Fruit fly (Drosophila melanogaster) whole organism, embryonic: ENCODE results near the gene nAChRalpha5.

ENCODE experiments used
- Ada2b ChIP-seq: fragments of 200-800 bp; sonication (Bioruptor generic); IDR thresholded peaks from 2 replicates; pipeline ENCODE4 v1.3.6; 2022; ENCODE audit warnings: missing biosample characterization, missing genetic modification characterization
- C15 ChIP-seq: fragments of 200-800 bp; sonication (Bioruptor generic); IDR thresholded peaks from 3 replicates; pipeline ENCODE4 v1.3.6; 2022; ENCODE audit warnings: missing biosample characterization, missing genetic modification characterization
- CG10209 ChIP-seq: fragments of 200-800 bp; sonication (Bioruptor generic); optimal IDR thresholded peaks from 3 replicates; lab custom pipeline; 2017; ENCODE audit warnings: missing biosample characterization, mild to moderate bottlenecking, missing genetic modification characterization, missing genetic modification reagents
- CG10321 ChIP-seq: fragments of 200-800 bp; sonication (Bioruptor generic); IDR thresholded peaks from 2 replicates; pipeline ENCODE4 v1.3.6; 2022; ENCODE audit warnings: missing biosample characterization, missing genetic modification characterization
- CG11247 ChIP-seq: fragments of 200-800 bp; sonication (Bioruptor generic); IDR thresholded peaks from 2 replicates; pipeline ENCODE4 v1.3.6; 2022; ENCODE audit warnings: missing biosample characterization, missing genetic modification characterization
- CG11695 ChIP-seq: fragments of 200-800 bp; sonication (Bioruptor generic); IDR thresholded peaks from 3 replicates; pipeline ENCODE4 v1.3.6; 2022; ENCODE audit warnings: missing biosample characterization, missing genetic modification characterization
- CG14441 ChIP-seq: fragments of 200-800 bp; sonication (Bioruptor generic); IDR thresholded peaks from 2 replicates; pipeline ENCODE4 v1.3.6; 2022; ENCODE audit warnings: missing biosample characterization, missing genetic modification characterization
- CG1529 ChIP-seq: fragments of 200-800 bp; sonication (Bioruptor generic); optimal IDR thresholded peaks from 3 replicates; lab custom pipeline; 2018; ENCODE audit warnings: missing biosample characterization, missing genetic modification characterization
- CG18011 ChIP-seq: fragments of 200-800 bp; sonication (Bioruptor generic); optimal IDR thresholded peaks from 2 replicates; lab custom pipeline; 2017; ENCODE audit warnings: missing biosample characterization, missing genetic modification characterization, mild to moderate bottlenecking, moderate library complexity, missing genotype
- CG18476 ChIP-seq: fragments of 200-800 bp; sonication (Bioruptor generic); optimal IDR thresholded peaks from 2 replicates; lab custom pipeline; 2016; ENCODE audit warnings: missing biosample characterization, mild to moderate bottlenecking, missing genetic modification characterization
- CG2120 ChIP-seq: fragments of 200-800 bp; sonication (Bioruptor generic); optimal IDR thresholded peaks from 3 replicates; lab custom pipeline; 2016; ENCODE audit warnings: missing biosample characterization, missing genetic modification characterization
- CG2712 ChIP-seq: fragments of 200-800 bp; optimal IDR thresholded peaks from 3 replicates; lab custom pipeline; 2019; ENCODE audit warnings: missing biosample characterization, mild to moderate bottlenecking, missing genetic modification characterization, moderate library complexity
- CG31388 ChIP-seq: fragments of 200-800 bp; sonication (Bioruptor generic); optimal IDR thresholded peaks from 2 replicates; lab custom pipeline; 2016; ENCODE audit warnings: missing biosample characterization, missing genetic modification characterization
- CG33213 ChIP-seq: fragments of 200-800 bp; sonication (Bioruptor generic); optimal IDR thresholded peaks from 3 replicates; lab custom pipeline; 2016; ENCODE audit warnings: missing biosample characterization, missing genetic modification characterization
- CG6272 ChIP-seq: fragments of 200-800 bp; sonication (Bioruptor generic); IDR thresholded peaks from 2 replicates; pipeline ENCODE4 v1.3.6; 2022; ENCODE audit warnings: missing biosample characterization, missing genetic modification characterization
- CG6813 ChIP-seq: fragments of 200-800 bp; sonication (Bioruptor generic); optimal IDR thresholded peaks from 2 replicates; lab custom pipeline; 2017; ENCODE audit warnings: missing biosample characterization, missing genetic modification characterization, mild to moderate bottlenecking, moderate library complexity, missing genetic modification reagents
- CG7372 ChIP-seq: fragments of 200-800 bp; sonication (Bioruptor generic); IDR thresholded peaks from 2 replicates; pipeline ENCODE4 v1.3.6; 2022; ENCODE audit warnings: missing biosample characterization, missing genetic modification characterization
- CG8478 ChIP-seq: fragments of >200 bp; optimal IDR thresholded peaks from 2 replicates; lab custom pipeline; 2018
- CrebB ChIP-seq: fragments of 200-800 bp; sonication (Bioruptor generic); optimal IDR thresholded peaks from 3 replicates; lab custom pipeline; 2018; ENCODE audit warnings: missing biosample characterization, mild to moderate bottlenecking, missing genetic modification characterization
- Doc3 ChIP-seq: fragments of 200-800 bp; sonication (Bioruptor generic); IDR thresholded peaks from 3 replicates; pipeline ENCODE4 v1.3.6; 2022; ENCODE audit warnings: missing biosample characterization, missing genetic modification characterization; ENCODE audit not compliant: partially characterized antibody
- Fer1 ChIP-seq: fragments of 200-800 bp; sonication (Bioruptor generic); optimal IDR thresholded peaks from 2 replicates; lab custom pipeline; 2017; ENCODE audit warnings: missing biosample characterization, mild to moderate bottlenecking, missing genetic modification characterization
- HLH3B ChIP-seq: fragments of 200-800 bp; sonication (Bioruptor generic); IDR thresholded peaks from 2 replicates; pipeline ENCODE4 v1.3.6; 2022; ENCODE audit warnings: missing biosample characterization, missing genetic modification characterization
- HmgZ ChIP-seq: fragments of 200-800 bp; sonication (Bioruptor generic); optimal IDR thresholded peaks from 2 replicates; lab custom pipeline; 2018; ENCODE audit warnings: missing biosample characterization, mild to moderate bottlenecking, missing genetic modification characterization
- Hmr ChIP-seq: fragments of 200-800 bp; sonication (Bioruptor generic); optimal IDR thresholded peaks from 3 replicates; lab custom pipeline; 2017; ENCODE audit warnings: mild to moderate bottlenecking, missing biosample characterization, missing genetic modification reagents, missing genetic modification characterization
- MESR4 ChIP-seq: fragments of 200-800 bp; sonication (Bioruptor generic); optimal IDR thresholded peaks from 2 replicates; lab custom pipeline; 2018; ENCODE audit warnings: missing biosample characterization, mild to moderate bottlenecking, missing genetic modification characterization, moderate library complexity
- Nf-YB ChIP-seq: fragments of 200-800 bp; sonication (Bioruptor generic); optimal IDR thresholded peaks from 3 replicates; lab custom pipeline; 2019; ENCODE audit warnings: missing biosample characterization, mild to moderate bottlenecking, missing genetic modification characterization, moderate library complexity
- Sry-δ ChIP-seq: fragments of 200-800 bp; sonication (Bioruptor generic); optimal IDR thresholded peaks from 2 replicates; lab custom pipeline; 2016; ENCODE audit warnings: missing biosample characterization, missing genetic modification characterization
- Stat92E ChIP-seq, 3 experiments: fragments of >200 bp in 2 of 3; fragments of 200-800 bp in 1 of 3; sonication (Bioruptor generic) in 1 of 3; optimal IDR thresholded peaks; 2 replicates each; lab custom pipeline; 2017 to 2019; ENCODE audit warnings: missing biosample characterization in 3 of 3, missing genetic modification characterization in 3 of 3, mild to moderate bottlenecking in 1 of 3, moderate library complexity in 1 of 3
- YL-1 ChIP-seq: fragments of 200-800 bp; sonication (Bioruptor generic); optimal IDR thresholded peaks from 3 replicates; lab custom pipeline; 2017; ENCODE audit warnings: missing biosample characterization, mild to moderate bottlenecking, missing genetic modification characterization
- ato ChIP-seq: fragments of 200-800 bp; sonication (Bioruptor generic); IDR thresholded peaks from 2 replicates; pipeline ENCODE4 v1.3.6; 2022; ENCODE audit warnings: missing biosample characterization, missing genetic modification characterization; ENCODE audit not compliant: partially characterized antibody
- bowl ChIP-seq: fragments of 200-800 bp; sonication (Bioruptor generic); IDR thresholded peaks from 2 replicates; pipeline ENCODE4 v1.3.6; 2022; ENCODE audit warnings: missing biosample characterization, missing genetic modification characterization
- bsh ChIP-seq, 2 experiments: fragments of 200-800 bp; sonication (Bioruptor generic); optimal IDR thresholded peaks; 2 replicates each; lab custom pipeline; 2017 to 2018; ENCODE audit warnings: mild to moderate bottlenecking in 2 of 2, missing biosample characterization in 2 of 2, missing genetic modification characterization in 2 of 2, moderate library complexity in 1 of 2
- btn ChIP-seq: fragments of 200-800 bp; sonication (Bioruptor generic); optimal IDR thresholded peaks from 2 replicates; lab custom pipeline; 2016; ENCODE audit warnings: missing biosample characterization, missing genetic modification characterization
- chif ChIP-seq, 2 experiments: fragments of 200-800 bp; sonication (Bioruptor generic); optimal IDR thresholded peaks; 3 replicates each; lab custom pipeline; 2016; ENCODE audit warnings: missing biosample characterization in 2 of 2, missing genetic modification characterization in 2 of 2
- crp ChIP-seq, 2 experiments: fragments of 200-800 bp; sonication (Bioruptor generic); optimal IDR thresholded peaks; 2 replicates in 1 of 2; 3 replicates in 1 of 2; lab custom pipeline; 2017; ENCODE audit warnings: missing biosample characterization in 2 of 2, missing genetic modification characterization in 2 of 2, mild to moderate bottlenecking in 1 of 2, moderate library complexity in 1 of 2
- fd96Cb ChIP-seq: fragments of 200-800 bp; sonication (Bioruptor generic); optimal IDR thresholded peaks from 2 replicates; lab custom pipeline; 2018; ENCODE audit warnings: missing biosample characterization, mild to moderate bottlenecking, missing genetic modification characterization, moderate library complexity
- gcm ChIP-seq: fragments of 200-800 bp; sonication (Bioruptor generic); optimal IDR thresholded peaks from 2 replicates; lab custom pipeline; 2019; ENCODE audit warnings: missing biosample characterization, mild to moderate bottlenecking, missing genetic modification characterization, moderate library complexity
- h ChIP-seq: fragments of >200 bp; optimal IDR thresholded peaks from 2 replicates; lab custom pipeline; 2017
- jumu ChIP-seq: fragments of 200-800 bp; sonication (Bioruptor generic); optimal IDR thresholded peaks from 3 replicates; lab custom pipeline; 2016; ENCODE audit warnings: missing biosample characterization, missing genetic modification characterization
- klu ChIP-seq: fragments of 200-800 bp; sonication (Bioruptor generic); IDR thresholded peaks from 2 replicates; pipeline ENCODE4 v1.3.6; 2022; ENCODE audit warnings: missing biosample characterization, missing genetic modification characterization
- lbe ChIP-seq: fragments of 200-800 bp; sonication (Bioruptor generic); optimal IDR thresholded peaks from 2 replicates; lab custom pipeline; 2016; ENCODE audit warnings: missing biosample characterization, mild to moderate bottlenecking, missing genetic modification characterization
- mld ChIP-seq: fragments of 200-800 bp; sonication (Bioruptor generic); IDR thresholded peaks from 3 replicates; pipeline ENCODE4 v1.3.6; 2022; ENCODE audit warnings: missing biosample characterization, missing genetic modification characterization; ENCODE audit not compliant: partially characterized antibody
- nerfin-1 ChIP-seq: fragments of 200-800 bp; sonication (Bioruptor generic); optimal IDR thresholded peaks from 3 replicates; lab custom pipeline; 2019; ENCODE audit warnings: missing biosample characterization, mild to moderate bottlenecking, missing genetic modification characterization, moderate library complexity
- pfk ChIP-seq: fragments of 200-800 bp; sonication (Bioruptor generic); optimal IDR thresholded peaks from 2 replicates; lab custom pipeline; 2018; ENCODE audit warnings: missing biosample characterization, mild to moderate bottlenecking, missing genetic modification characterization, moderate library complexity
- sens-2 ChIP-seq: fragments of 200-800 bp; sonication (Bioruptor generic); IDR thresholded peaks from 2 replicates; pipeline ENCODE4 v1.3.6; 2022; ENCODE audit warnings: missing biosample characterization, missing genetic modification characterization
- slp2 ChIP-seq: fragments of 200-800 bp; sonication (Bioruptor generic); optimal IDR thresholded peaks from 2 replicates; lab custom pipeline; 2016; ENCODE audit warnings: missing biosample characterization, missing genetic modification characterization
- sob ChIP-seq: fragments of 200-800 bp; sonication (Bioruptor generic); IDR thresholded peaks from 2 replicates; pipeline ENCODE4 v1.3.6; 2022; ENCODE audit warnings: missing biosample characterization, missing genetic modification characterization
- tin ChIP-seq: fragments of 200-800 bp; sonication (Bioruptor generic); optimal IDR thresholded peaks from 3 replicates; lab custom pipeline; 2016; ENCODE audit warnings: missing biosample characterization, missing genetic modification characterization
- zen2 ChIP-seq: fragments of 200-800 bp; sonication (Bioruptor generic); IDR thresholded peaks from 3 replicates; pipeline ENCODE4 v1.3.6; 2022; ENCODE audit warnings: missing biosample characterization, missing genetic modification characterization; ENCODE audit not compliant: partially characterized antibody

Gene nAChRalpha5

DNA sequence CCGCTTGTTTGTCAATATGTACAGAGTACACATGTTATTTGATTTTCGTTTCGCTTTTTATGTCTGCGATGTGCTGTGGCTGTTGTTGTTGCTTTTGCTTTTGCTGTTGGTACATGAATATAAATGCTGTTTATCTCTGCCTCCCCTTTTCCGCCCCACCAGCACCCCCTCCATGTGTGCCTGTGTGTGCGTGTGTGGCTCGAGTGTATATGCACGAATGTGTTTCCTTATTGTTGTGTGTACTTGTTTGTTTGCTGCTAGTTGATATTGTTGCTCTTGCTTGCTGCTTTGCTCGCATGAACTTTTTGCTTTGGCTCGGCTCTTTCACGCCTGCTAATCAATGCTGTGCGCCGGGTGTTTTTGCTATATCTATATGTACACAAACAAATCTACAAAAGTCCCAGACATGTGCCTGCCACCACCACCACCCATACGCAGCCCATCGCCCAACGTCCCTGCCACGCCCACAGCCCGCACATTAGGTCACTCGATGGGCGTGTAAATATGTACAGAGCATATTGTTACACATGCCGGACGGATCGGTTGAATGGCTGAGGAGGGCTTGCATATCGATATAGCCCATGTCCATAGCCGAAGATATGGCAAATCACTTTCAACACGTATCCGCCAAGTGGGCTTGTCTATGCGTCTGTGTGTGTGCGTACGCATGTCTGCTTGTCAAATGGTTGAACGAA, 15.8 kb upstream of the nAChRalpha5 start (continued):
- peak; percentile 91 for TF ChIP-seq Nf-YB (GFP tag; lab: Kevin White, UChicago)
- peak; percentile 100 for TF ChIP-seq Hmr
- peak; percentile 100 for TF ChIP-seq HmgZ (tag; lab: Kevin White, UChicago)
- TF ChIP-seq CG10321 (GFP tag; lab: Robert Waterston, UW), result peak; percentile 89
- peak; percentile 95 for TF ChIP-seq CG2120 (GFP tag; lab: Kevin White, UChicago)
- peak; percentile 99 to 100 for TF ChIP-seq chif (GFP tag; optimal IDR thresholded peaks at IDR 0.05; lab: Kevin White, UChicago)
- peak; percentile 98 for TF ChIP-seq sens-2 (GFP tag; lab: Robert Waterston, UW)
- TF ChIP-seq btn, result peak; percentile 99
- TF ChIP-seq sob, result peak; percentile 99
- peak; percentile 91 for TF ChIP-seq CG18011 (GFP tag; lab: Kevin White, UChicago)
- TF ChIP-seq CG7372 (GFP tag; lab: Robert Waterston, UW), result peak; percentile 96
- peak; percentile 93 for TF ChIP-seq klu (GFP tag; lab: Robert Waterston, UW)
- TF ChIP-seq slp2, result peak; percentile 99
- peak; percentile 99 for TF ChIP-seq jumu
- no peak for TF ChIP-seq Doc3 (GFP tag; lab: Robert Waterston, UW)
- TF ChIP-seq CG31388 (GFP tag; lab: Kevin White, UChicago), result peak; percentile 98
- peak; percentile 100 for TF ChIP-seq CrebB
- peak; percentile 99 for TF ChIP-seq CG11247 (GFP tag; lab: Robert Waterston, UW)
- peak; percentile 99 for TF ChIP-seq nerfin-1 (tag; lab: Kevin White, UChicago)
- peak; percentile 95 for TF ChIP-seq tin
- TF ChIP-seq CG2712 (tag; lab: Kevin White, UChicago), result peak; percentile 98
- peak; percentile 98 for TF ChIP-seq CG18476 (GFP tag; lab: Kevin White, UChicago)
- TF ChIP-seq MESR4 (GFP tag; lab: Kevin White, UChicago), result peak; percentile 77
- peak; percentile 93 for TF ChIP-seq lbe
- TF ChIP-seq bsh (GFP tag; optimal IDR thresholded peaks at IDR 0.05; lab: Kevin White, UChicago), result peak; percentile 22 to 99
- TF ChIP-seq Stat92E (GFP tag; optimal IDR thresholded peaks at IDR 0.05; lab: Kevin White, UChicago), result peak in 1 of 3 experiments; percentile 85
- peak; percentile 99 for TF ChIP-seq gcm (GFP tag; lab: Kevin White, UChicago)
- peak; percentile 100 for TF ChIP-seq CG33213 (GFP tag; lab: Kevin White, UChicago)
- no peak for TF ChIP-seq zen2 (GFP tag; lab: Robert Waterston, UW)
- peak; percentile 97 for TF ChIP-seq CG14441 (GFP tag; lab: Robert Waterston, UW)
- peak; percentile 97 for TF ChIP-seq fd96Cb
- TF ChIP-seq CG8478 (lab: Kevin White, UChicago), result no peak
- no peak for TF ChIP-seq h (lab: Kevin White, UChicago)
- peak; percentile 17 to 80 for TF ChIP-seq crp (GFP tag; optimal IDR thresholded peaks at IDR 0.05; lab: Kevin White, UChicago)
- peak; percentile 96 for TF ChIP-seq C15 (GFP tag; lab: Robert Waterston, UW)
- TF ChIP-seq HLH3B (GFP tag; lab: Robert Waterston, UW), result peak; percentile 99
- TF ChIP-seq Ada2b (GFP tag; lab: Robert Waterston, UW), result peak; percentile 96
- TF ChIP-seq Sry-δ (GFP tag; lab: Kevin White, UChicago), result peak; percentile 84
- peak; percentile 98 for TF ChIP-seq CG11695 (GFP tag; lab: Robert Waterston, UW)
- peak; percentile 100 for TF ChIP-seq CG10209
- peak; percentile 96 for TF ChIP-seq bowl (GFP tag; lab: Robert Waterston, UW)
- peak; percentile 100 for TF ChIP-seq YL-1 (GFP tag; lab: Kevin White, UChicago)
- peak; percentile 38; the same call in 1 of the 3 replicates for TF ChIP-seq mld (GFP tag; lab: Robert Waterston, UW)
- TF ChIP-seq CG6813 (GFP tag; lab: Kevin White, UChicago), result peak; percentile 100
- peak; percentile 92 for TF ChIP-seq pfk (GFP tag; lab: Kevin White, UChicago)
- 0 out of 2 replicates have a peak, but pooled peaks have one; percentile 49 for TF ChIP-seq ato (GFP tag; lab: Robert Waterston, UW)
- TF ChIP-seq CG1529, result peak; percentile 100
- TF ChIP-seq Fer1 (GFP tag; lab: Kevin White, UChicago), result peak; percentile 99
- TF ChIP-seq CG6272 (GFP tag; lab: Robert Waterston, UW), result peak; percentile 41
